Fruit fly (Drosophila melanogaster): ENCODE data around the gene CG42788.

- TF ChIP-seq CG31627 (GFP tag; optimal IDR thresholded peaks at IDR 0.05) (no peak), CG1621 (tag; optimal IDR thresholded peaks at IDR 0.05) (peak; percentile 73), CG6163 (GFP tag; IDR thresholded peaks at IDR 0.05) (peak; percentile 82), CG8632 (GFP tag; optimal IDR thresholded peaks at IDR 0.05) (peak; percentile 22), Lpt (GFP tag; optimal IDR thresholded peaks at IDR 0.05) (peak; percentile 77), Blimp-1 (GFP tag; optimal IDR thresholded peaks at IDR 0.05) (no peak)
Observed at dm6 chr3R:15091680-15092343, 39.9 kb downstream of the CG42788 start.
